Fruit fly (Drosophila melanogaster) whole organism, embryonic: ENCODE measurements around the gene Gad1.

Source experiments
- Aef1 ChIP-seq: fragments of 200-800 bp; sonication (Bioruptor generic); IDR thresholded peaks from 3 replicates; pipeline ENCODE4 v1.3.6; 2022; ENCODE audit warnings: missing biosample characterization, missing genetic modification characterization
- Blimp-1 ChIP-seq: fragments of 200-800 bp; sonication (Bioruptor generic); optimal IDR thresholded peaks from 3 replicates; lab custom pipeline; 2018; ENCODE audit warnings: missing biosample characterization, missing genetic modification characterization, mild to moderate bottlenecking, moderate library complexity, missing genetic modification reagents
- CG10979 ChIP-seq: fragments of 200-800 bp; sonication (Bioruptor generic); optimal IDR thresholded peaks from 2 replicates; lab custom pipeline; 2018; ENCODE audit warnings: missing biosample characterization, mild to moderate bottlenecking, missing genetic modification characterization, moderate library complexity
- CG11398 ChIP-seq: fragments of 200-800 bp; sonication (Bioruptor generic); optimal IDR thresholded peaks from 2 replicates; lab custom pipeline; 2016; ENCODE audit warnings: missing biosample characterization, missing genetic modification characterization
- CG12391 ChIP-seq: fragments of 200-800 bp; sonication (Bioruptor generic); optimal IDR thresholded peaks from 3 replicates; lab custom pipeline; 2018; ENCODE audit warnings: missing biosample characterization, mild to moderate bottlenecking, missing genetic modification characterization, moderate library complexity
- CG13287 ChIP-seq: fragments of 200-800 bp; sonication (Bioruptor generic); IDR thresholded peaks from 2 replicates; pipeline ENCODE4 v1.3.6; 2022; ENCODE audit warnings: missing biosample characterization, missing genetic modification characterization; ENCODE audit not compliant: partially characterized antibody
- CG13424 ChIP-seq: fragments of 200-800 bp; sonication (Bioruptor generic); optimal IDR thresholded peaks from 2 replicates; lab custom pipeline; 2019; ENCODE audit warnings: missing biosample characterization, mild to moderate bottlenecking, missing genetic modification characterization, moderate library complexity
- CG13894 ChIP-seq: fragments of 200-800 bp; sonication (Bioruptor generic); optimal IDR thresholded peaks from 3 replicates; lab custom pipeline; 2018; ENCODE audit warnings: missing biosample characterization, mild to moderate bottlenecking, missing genetic modification characterization, moderate library complexity
- CG1792 ChIP-seq: fragments of 200-800 bp; sonication (Bioruptor generic); optimal IDR thresholded peaks from 2 replicates; lab custom pipeline; 2016; ENCODE audit warnings: missing biosample characterization, missing genetic modification characterization
- CG18262 ChIP-seq: fragments of 200-800 bp; optimal IDR thresholded peaks from 3 replicates; lab custom pipeline; 2019; ENCODE audit warnings: missing biosample characterization, mild to moderate bottlenecking, missing genetic modification characterization, moderate library complexity
- CG2712 ChIP-seq: fragments of 200-800 bp; optimal IDR thresholded peaks from 3 replicates; lab custom pipeline; 2019; ENCODE audit warnings: missing biosample characterization, mild to moderate bottlenecking, missing genetic modification characterization, moderate library complexity
- CG4424 ChIP-seq: fragments of 200-800 bp; sonication (Bioruptor generic); optimal IDR thresholded peaks from 3 replicates; lab custom pipeline; 2016; ENCODE audit warnings: missing biosample characterization, missing genetic modification characterization
- CG5953 ChIP-seq: fragments of 200-800 bp; sonication (Bioruptor generic); IDR thresholded peaks from 2 replicates; pipeline ENCODE4 v1.3.6; 2022; ENCODE audit warnings: missing biosample characterization, missing genetic modification characterization
- CG6175 ChIP-seq: fragments of 200-800 bp; sonication (Bioruptor generic); IDR thresholded peaks from 3 replicates; pipeline ENCODE4 v1.3.6; 2022; ENCODE audit warnings: missing biosample characterization, missing genetic modification characterization
- CG7839 ChIP-seq: fragments of 200-800 bp; sonication (Bioruptor generic); optimal IDR thresholded peaks from 3 replicates; lab custom pipeline; 2018; ENCODE audit warnings: missing biosample characterization, mild to moderate bottlenecking, missing genetic modification characterization, moderate library complexity
- CG8281 ChIP-seq: fragments of 200-800 bp; sonication (Bioruptor generic); optimal IDR thresholded peaks from 2 replicates; lab custom pipeline; 2018; ENCODE audit warnings: missing biosample characterization, mild to moderate bottlenecking, missing genetic modification characterization, moderate library complexity
- CG8944 ChIP-seq: fragments of 200-800 bp; sonication (Bioruptor generic); optimal IDR thresholded peaks from 3 replicates; lab custom pipeline; 2016; ENCODE audit warnings: missing biosample characterization, missing genetic modification characterization
- CTCF ChIP-seq: fragments of 200-800 bp; sonication (Bioruptor generic); optimal IDR thresholded peaks from 2 replicates; lab custom pipeline; 2017; ENCODE audit warnings: missing biosample characterization, mild to moderate bottlenecking, missing genetic modification characterization, moderate library complexity
- CrebB ChIP-seq: fragments of 200-800 bp; sonication (Bioruptor generic); optimal IDR thresholded peaks from 3 replicates; lab custom pipeline; 2018; ENCODE audit warnings: missing biosample characterization, mild to moderate bottlenecking, missing genetic modification characterization
- D19B ChIP-seq: fragments of 200-800 bp; sonication (Bioruptor generic); optimal IDR thresholded peaks from 2 replicates; lab custom pipeline; 2017; ENCODE audit warnings: missing biosample characterization, mild to moderate bottlenecking, missing genetic modification characterization
- Deaf1 ChIP-seq: fragments of 200-800 bp; optimal IDR thresholded peaks from 3 replicates; lab custom pipeline; 2019; ENCODE audit warnings: missing biosample characterization, mild to moderate bottlenecking, missing genetic modification characterization, moderate library complexity
- Dp ChIP-seq: fragments of 200-800 bp; sonication (Bioruptor generic); optimal IDR thresholded peaks from 2 replicates; lab custom pipeline; 2018; ENCODE audit warnings: missing biosample characterization, mild to moderate bottlenecking, missing genetic modification characterization, moderate library complexity
- E2f2 ChIP-seq: fragments of 200-800 bp; sonication (Bioruptor generic); IDR thresholded peaks from 2 replicates; pipeline ENCODE4 v1.3.6; 2022; ENCODE audit warnings: missing biosample characterization, missing genetic modification characterization
- H2.0 ChIP-seq: fragments of 200-800 bp; sonication (Bioruptor generic); IDR thresholded peaks from 2 replicates; pipeline ENCODE4 v1.3.6; 2022; ENCODE audit warnings: missing biosample characterization, missing genetic modification characterization
- Hr51 ChIP-seq, 2 experiments: fragments of 200-800 bp; sonication (Bioruptor generic); optimal IDR thresholded peaks; 2 replicates in 1 of 2; 3 replicates in 1 of 2; lab custom pipeline; 2016 to 2018; ENCODE audit warnings: missing biosample characterization in 2 of 2, missing genetic modification characterization in 2 of 2, mild to moderate bottlenecking in 1 of 2, moderate library complexity in 1 of 2
- Jarid2 ChIP-seq: fragments of 200-800 bp; sonication (Bioruptor generic); optimal IDR thresholded peaks from 3 replicates; lab custom pipeline; 2017; ENCODE audit warnings: mild to moderate bottlenecking, missing biosample characterization, missing genetic modification reagents, missing genetic modification characterization
- Kr ChIP-seq: fragments of 200-800 bp; sonication (Bioruptor generic); optimal IDR thresholded peaks from 2 replicates; lab custom pipeline; 2017; ENCODE audit warnings: missing biosample characterization, mild to moderate bottlenecking, missing genetic modification characterization
- NC2β ChIP-seq: fragments of 200-800 bp; sonication (Bioruptor generic); optimal IDR thresholded peaks from 2 replicates; lab custom pipeline; 2016; ENCODE audit warnings: missing biosample characterization, missing genetic modification characterization
- Nf-YC ChIP-seq: fragments of 200-800 bp; optimal IDR thresholded peaks from 3 replicates; lab custom pipeline; 2019; ENCODE audit warnings: missing biosample characterization, mild to moderate bottlenecking, missing genetic modification characterization, moderate library complexity
- Oli ChIP-seq: fragments of 200-800 bp; sonication (Bioruptor generic); optimal IDR thresholded peaks from 2 replicates; lab custom pipeline; 2018; ENCODE audit warnings: missing biosample characterization, mild to moderate bottlenecking, missing genetic modification characterization, moderate library complexity
- Rfx ChIP-seq: fragments of 200-800 bp; sonication (Bioruptor generic); IDR thresholded peaks from 2 replicates; pipeline ENCODE4 v1.3.6; 2022; ENCODE audit warnings: missing biosample characterization, missing genetic modification characterization
- Xbp1 ChIP-seq: fragments of 200-800 bp; sonication (Bioruptor generic); optimal IDR thresholded peaks from 3 replicates; lab custom pipeline; 2016; ENCODE audit warnings: missing biosample characterization, mild to moderate bottlenecking, missing genetic modification characterization
- Xrp1 ChIP-seq: fragments of 200-800 bp; sonication (Bioruptor generic); IDR thresholded peaks from 2 replicates; pipeline ENCODE4 v1.3.6; 2022; ENCODE audit warnings: missing biosample characterization, missing genetic modification characterization
- br ChIP-seq: fragments of >200 bp; optimal IDR thresholded peaks from 2 replicates; lab custom pipeline; 2017
- bsh ChIP-seq, 2 experiments: fragments of 200-800 bp; sonication (Bioruptor generic); optimal IDR thresholded peaks; 2 replicates each; lab custom pipeline; 2017 to 2018; ENCODE audit warnings: mild to moderate bottlenecking in 2 of 2, missing biosample characterization in 2 of 2, missing genetic modification characterization in 2 of 2, moderate library complexity in 1 of 2
- chinmo ChIP-seq: fragments of 200-800 bp; sonication (Bioruptor generic); IDR thresholded peaks from 4 replicates; pipeline ENCODE4 v1.3.6; 2022; ENCODE audit warnings: missing biosample characterization, missing genetic modification characterization; ENCODE audit not compliant: partially characterized antibody
- crol ChIP-seq: fragments of 200-800 bp; sonication (Bioruptor generic); IDR thresholded peaks from 2 replicates; pipeline ENCODE4 v1.3.6; 2022; ENCODE audit warnings: missing biosample characterization, missing genetic modification characterization
- dmrt99B ChIP-seq: fragments of 200-800 bp; sonication (Bioruptor generic); optimal IDR thresholded peaks from 2 replicates; lab custom pipeline; 2018; ENCODE audit warnings: missing biosample characterization, mild to moderate bottlenecking, missing genetic modification characterization, moderate library complexity
- ems ChIP-seq: fragments of 200-800 bp; sonication (Bioruptor generic); optimal IDR thresholded peaks from 3 replicates; lab custom pipeline; 2016; ENCODE audit warnings: missing biosample characterization, missing genetic modification characterization
- oc ChIP-seq: fragments of 200-800 bp; sonication (Bioruptor generic); optimal IDR thresholded peaks from 2 replicates; lab custom pipeline; 2018; ENCODE audit warnings: missing biosample characterization, mild to moderate bottlenecking, missing genetic modification characterization, moderate library complexity
- p53 ChIP-seq: fragments of 200-800 bp; sonication (Bioruptor generic); optimal IDR thresholded peaks from 2 replicates; lab custom pipeline; 2016; ENCODE audit warnings: missing biosample characterization, missing genetic modification characterization
- rib ChIP-seq: fragments of 200-800 bp; sonication (Bioruptor generic); IDR thresholded peaks from 2 replicates; pipeline ENCODE4 v1.3.6; 2022; ENCODE audit warnings: missing biosample characterization, missing genetic modification characterization
- ttk ChIP-seq: fragments of 200-800 bp; sonication (Bioruptor generic); IDR thresholded peaks from 2 replicates; pipeline ENCODE4 v2.1.2; 2022; ENCODE audit warnings: missing biosample characterization, missing genetic modification characterization

The Gad1 gene

dm6 chr3L:4049082-4049481 lies 39.5 kb downstream of the Gad1 start (continued):
- peak; percentile 34; the same call in 1 of the 2 replicates for TF ChIP-seq Xrp1 (GFP tag; lab: Robert Waterston, UW)
- no peak for TF ChIP-seq ttk (GFP tag; lab: Robert Waterston, UW)
- TF ChIP-seq D19B (GFP tag; lab: Kevin White, UChicago), result peak; percentile 13
- TF ChIP-seq CG7839, result peak; percentile 12
- no peak for TF ChIP-seq Aef1 (GFP tag; lab: Robert Waterston, UW)
- peak; percentile 13 for TF ChIP-seq CG12391
- peak; percentile 15 for TF ChIP-seq CG10979
- TF ChIP-seq H2.0, result no peak
- TF ChIP-seq CG5953, result no peak
- no peak for TF ChIP-seq CG1792 (GFP tag; lab: Kevin White, UChicago)
- no peak for TF ChIP-seq CG8944 (GFP tag; lab: Kevin White, UChicago)
- no peak for TF ChIP-seq Nf-YC (tag; lab: Kevin White, UChicago)
- TF ChIP-seq dmrt99B (tag; lab: Kevin White, UChicago), result peak; percentile 51
- TF ChIP-seq NC2β (GFP tag; lab: Kevin White, UChicago), result no peak
- TF ChIP-seq Xbp1 (GFP tag; lab: Kevin White, UChicago), result peak; percentile 6
- peak; percentile 35 for TF ChIP-seq Oli (tag; lab: Kevin White, UChicago)
- TF ChIP-seq Blimp-1, result peak; percentile 14
- TF ChIP-seq Rfx, result 0 out of 2 replicates have a peak, but pooled peaks have one; percentile 13
- TF ChIP-seq Dp (GFP tag; lab: Kevin White, UChicago), result no peak
- peak in 1 of 2 experiments; percentile 48 for TF ChIP-seq Hr51 (GFP tag; optimal IDR thresholded peaks at IDR 0.05; lab: Kevin White, UChicago)
- TF ChIP-seq bsh (GFP tag; optimal IDR thresholded peaks at IDR 0.05; lab: Kevin White, UChicago), result peak in 1 of 2 experiments; percentile 18
- peak; percentile 30 for TF ChIP-seq CG18262
- TF ChIP-seq CG2712 (tag; lab: Kevin White, UChicago), result peak; percentile 37
- TF ChIP-seq CG11398 (GFP tag; lab: Kevin White, UChicago), result no peak
- peak; percentile 11 for TF ChIP-seq CG13424 (tag; lab: Kevin White, UChicago)

dm6 chr3L:4047635-4048034 lies 40.9 kb downstream of the Gad1 start, which contains the start of gene Dpy-30L2:
Dpy-30L2 (minus strand) TSS chr3L:4047735.
- TF ChIP-seq chinmo (GFP tag; lab: Robert Waterston, UW), result no peak
- no peak for TF ChIP-seq Kr (GFP tag; lab: Kevin White, UChicago)
- TF ChIP-seq CG8281 (tag; lab: Kevin White, UChicago), result no peak

- TF ChIP-seq CG4424 (GFP tag; lab: Kevin White, UChicago) (no peak), CG6175 (GFP tag; lab: Robert Waterston, UW) (0 out of 3 replicates have a peak, but pooled peaks have one; percentile 25), CrebB (no peak), chinmo (GFP tag; lab: Robert Waterston, UW) (0 out of 4 replicates have a peak, but pooled peaks have one; percentile 65), E2f2 (GFP tag; lab: Robert Waterston, UW) (0 out of 2 replicates have a peak, but pooled peaks have one; percentile 22), rib (GFP tag; lab: Robert Waterston, UW) (0 out of 2 replicates have a peak, but pooled peaks have one; percentile 44), Deaf1 (tag; lab: Kevin White, UChicago) (peak; percentile 88), crol (no peak), CG13894 (tag; lab: Kevin White, UChicago) (peak; percentile 23), CG13287 (peak; percentile 15; the same call in 1 of the 2 replicates), p53 (no peak), oc (tag; lab: Kevin White, UChicago) (peak; percentile 15), ems (GFP tag; lab: Kevin White, UChicago) (no peak), CTCF (GFP tag; lab: Kevin White, UChicago) (no peak), br (lab: Kevin White, UChicago) (no peak), Jarid2 (GFP tag; lab: Kevin White, UChicago) (no peak)
Observed at dm6 chr3L:4046289-4046688, 42.3 kb downstream of the Gad1 start, which contains the start of gene CG1136. CG1136 (plus strand) TSS chr3L:4046596.
